Worm (Caenorhabditis elegans): ENCODE measurements around the gene Y61A9LA.3.

- TF ChIP-seq him-1 (tag; optimal IDR thresholded peaks at IDR 0.05) (no peak), W03F9.2 (tag; optimal IDR thresholded peaks at IDR 0.05) (no peak), dao-5 (tag; optimal IDR thresholded peaks at IDR 0.05) (no peak)
These were observed 19.0 kb upstream of the Y61A9LA.3 start for ce11 chrV:4551911-4552310.
